Worm (Caenorhabditis elegans) whole organism, L3 larva: ENCODE results near the gene ZK899.5.

Source experiments
- ZK546.5 ChIP-seq: sonication (generic microtip); optimal IDR thresholded peaks from 2 replicates; lab custom pipeline; 2017; ENCODE audit warnings: missing biosample characterization, missing genetic modification characterization
- ama-1 ChIP-seq: fragments of 150-350 bp; optimal IDR thresholded peaks from 2 replicates; lab custom pipeline; 2018
- ceh-28 ChIP-seq: fragments of 150-350 bp; optimal IDR thresholded peaks from 2 replicates; lab custom pipeline; 2014; ENCODE audit warnings: missing biosample characterization, missing genetic modification reagents, missing genetic modification characterization
- egl-27 ChIP-seq: sonication (generic microtip); optimal IDR thresholded peaks from 4 replicates; lab custom pipeline; 2017; ENCODE audit warnings: missing biosample characterization, missing genetic modification reagents, missing genetic modification characterization
- egl-5 ChIP-seq: fragments of 150-350 bp; optimal IDR thresholded peaks from 2 replicates; lab custom pipeline; 2017; ENCODE audit warnings: missing biosample characterization, missing genetic modification reagents, missing genetic modification characterization, inconsistent platforms
- elt-1 ChIP-seq: fragments of 150-350 bp; optimal IDR thresholded peaks from 2 replicates; lab custom pipeline; 2014; ENCODE audit warnings: missing biosample characterization, missing genetic modification characterization
- elt-2 ChIP-seq: sonication (generic microtip); optimal IDR thresholded peaks from 2 replicates; lab custom pipeline; 2016; ENCODE audit warnings: missing genetic modification reagents, mild to moderate bottlenecking, missing genetic modification characterization, missing compliant biosample characterization
- elt-3 ChIP-seq, 3 experiments: fragments of 150-350 bp in 1 of 3; sonication (generic microtip) in 2 of 3; optimal IDR thresholded peaks; 2 replicates in 2 of 3; 4 replicates in 1 of 3; lab custom pipeline; 2014 to 2017; ENCODE audit warnings: missing biosample characterization in 3 of 3, missing genetic modification characterization in 3 of 3
- fkh-10 ChIP-seq: sonication (generic microtip); optimal IDR thresholded peaks from 2 replicates; lab custom pipeline; 2017; ENCODE audit warnings: missing biosample characterization, missing genetic modification reagents, missing genetic modification characterization
- fos-1 ChIP-seq: fragments of 150-350 bp; optimal IDR thresholded peaks from 2 replicates; lab custom pipeline; 2014; ENCODE audit warnings: missing biosample characterization, missing genetic modification characterization
- lin-15B ChIP-seq: fragments of 150-350 bp; optimal IDR thresholded peaks from 2 replicates; lab custom pipeline; 2014; ENCODE audit warnings: missing biosample characterization, missing genetic modification characterization
- lin-39 ChIP-seq: fragments of 150-350 bp; optimal IDR thresholded peaks from 2 replicates; lab custom pipeline; 2018; ENCODE audit warnings: missing biosample characterization, missing genetic modification reagents, missing genetic modification characterization
- lsy-12 ChIP-seq: sonication (generic microtip); optimal IDR thresholded peaks from 2 replicates; lab custom pipeline; 2016; ENCODE audit warnings: mild to moderate bottlenecking, missing genetic modification characterization, missing compliant biosample characterization
- mdl-1 ChIP-seq: fragments of 150-350 bp; optimal IDR thresholded peaks from 2 replicates; lab custom pipeline; 2014; ENCODE audit warnings: missing biosample characterization, missing genetic modification characterization
- mml-1 ChIP-seq: fragments of 150-350 bp; sonication (generic microtip); optimal IDR thresholded peaks from 3 replicates; lab custom pipeline; 2014; ENCODE audit warnings: missing biosample characterization, missing genetic modification characterization
- nfya-1 ChIP-seq: sonication (generic microtip); optimal IDR thresholded peaks from 2 replicates; lab custom pipeline; 2017; ENCODE audit warnings: missing genetic modification characterization, mild to moderate bottlenecking, missing compliant biosample characterization, antibody characterized with exemption, moderate library complexity; ENCODE audit not compliant: insufficient read depth
- nhr-11 ChIP-seq: fragments of 150-350 bp; optimal IDR thresholded peaks from 2 replicates; lab custom pipeline; 2014; ENCODE audit warnings: missing biosample characterization, missing genetic modification characterization
- nhr-12 ChIP-seq: fragments of 150-350 bp; optimal IDR thresholded peaks from 2 replicates; lab custom pipeline; 2014; ENCODE audit warnings: missing biosample characterization, missing genetic modification characterization
- nhr-23 ChIP-seq: fragments of 150-350 bp; optimal IDR thresholded peaks from 2 replicates; lab custom pipeline; 2014; ENCODE audit warnings: missing biosample characterization, missing genetic modification reagents, missing genetic modification characterization
- nhr-237 ChIP-seq: fragments of 150-350 bp; optimal IDR thresholded peaks from 2 replicates; lab custom pipeline; 2014; ENCODE audit warnings: missing biosample characterization, missing genetic modification characterization
- nhr-25 ChIP-seq: sonication (generic microtip); optimal IDR thresholded peaks from 2 replicates; lab custom pipeline; 2017; ENCODE audit warnings: missing biosample characterization, missing genetic modification characterization
- nhr-28 ChIP-seq: fragments of 150-350 bp; optimal IDR thresholded peaks from 2 replicates; lab custom pipeline; 2014; ENCODE audit warnings: missing biosample characterization, missing genetic modification characterization
- nhr-67 ChIP-seq: fragments of 150-350 bp; optimal IDR thresholded peaks from 2 replicates; lab custom pipeline; 2014; ENCODE audit warnings: missing biosample characterization, missing genetic modification characterization
- nhr-76 ChIP-seq: fragments of 150-350 bp; sonication (generic microtip); optimal IDR thresholded peaks from 5 replicates; lab custom pipeline; 2014; ENCODE audit warnings: missing biosample characterization, missing genetic modification characterization
- nhr-77 ChIP-seq: fragments of 150-350 bp; optimal IDR thresholded peaks from 2 replicates; lab custom pipeline; 2014; ENCODE audit warnings: missing biosample characterization, missing genetic modification characterization
- pha-4 ChIP-seq: fragments of 150-350 bp; optimal IDR thresholded peaks from 2 replicates; lab custom pipeline; 2014; ENCODE audit warnings: missing biosample characterization, missing genetic modification reagents, missing genetic modification characterization
- pqm-1 ChIP-seq: fragments of 150-350 bp; optimal IDR thresholded peaks from 2 replicates; lab custom pipeline; 2017; ENCODE audit warnings: missing biosample characterization, missing genetic modification characterization, inconsistent platforms
- skn-1 ChIP-seq: fragments of 150-350 bp; optimal IDR thresholded peaks from 2 replicates; lab custom pipeline; 2014; ENCODE audit warnings: missing biosample characterization, missing genetic modification characterization
- snpc-4 ChIP-seq: fragments of 150-350 bp; optimal IDR thresholded peaks from 2 replicates; lab custom pipeline; 2014; ENCODE audit warnings: missing biosample characterization, missing genetic modification characterization
- tbx-2 ChIP-seq: sonication (generic microtip); optimal IDR thresholded peaks from 2 replicates; lab custom pipeline; 2016; ENCODE audit warnings: mild to moderate bottlenecking, missing genetic modification characterization, missing compliant biosample characterization
- unc-39 ChIP-seq: sonication (generic microtip); optimal IDR thresholded peaks from 4 replicates; lab custom pipeline; 2017; ENCODE audit warnings: missing biosample characterization, missing genetic modification characterization
- unc-62 ChIP-seq: fragments of 150-350 bp; sonication (generic microtip); optimal IDR thresholded peaks from 4 replicates; lab custom pipeline; 2014; ENCODE audit warnings: missing biosample characterization, missing genetic modification reagents, missing genetic modification characterization
- zag-1 ChIP-seq: fragments of 150-350 bp; optimal IDR thresholded peaks from 2 replicates; lab custom pipeline; 2014; ENCODE audit warnings: missing biosample characterization, missing genetic modification characterization
- ztf-4 ChIP-seq: fragments of 150-350 bp; optimal IDR thresholded peaks from 2 replicates; lab custom pipeline; 2014; ENCODE audit warnings: missing biosample characterization, missing genetic modification characterization

ZK899.5 gene

DNA sequence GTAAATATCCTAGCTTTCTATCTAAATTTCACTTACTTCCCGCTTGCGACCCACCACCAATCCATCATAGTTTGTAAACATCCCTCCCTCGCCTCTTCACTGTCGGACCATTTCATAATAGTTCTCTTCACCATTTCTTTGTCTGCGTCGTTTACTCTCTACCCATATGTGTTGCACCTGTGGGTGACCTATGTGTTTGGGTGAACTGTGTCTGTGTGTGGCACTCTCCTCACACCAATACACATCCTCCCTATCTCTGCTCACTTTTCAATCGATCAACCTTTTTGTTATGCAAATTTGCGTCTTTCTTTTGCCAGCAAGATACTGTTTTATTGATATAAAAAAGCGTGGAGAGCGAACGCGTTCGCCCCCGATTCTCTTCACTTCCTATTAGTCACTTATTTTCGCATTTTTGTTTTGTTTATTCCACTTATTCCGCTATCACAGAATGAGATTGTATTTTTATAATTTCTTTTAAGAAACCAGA, 44.2 kb upstream of the ZK899.5 start:
- TF ChIP-seq lin-39 (tag; lab: Kevin White, UChicago) (peak; percentile 15), egl-27 (tag; lab: Kevin White, UChicago) (no peak)

DNA sequence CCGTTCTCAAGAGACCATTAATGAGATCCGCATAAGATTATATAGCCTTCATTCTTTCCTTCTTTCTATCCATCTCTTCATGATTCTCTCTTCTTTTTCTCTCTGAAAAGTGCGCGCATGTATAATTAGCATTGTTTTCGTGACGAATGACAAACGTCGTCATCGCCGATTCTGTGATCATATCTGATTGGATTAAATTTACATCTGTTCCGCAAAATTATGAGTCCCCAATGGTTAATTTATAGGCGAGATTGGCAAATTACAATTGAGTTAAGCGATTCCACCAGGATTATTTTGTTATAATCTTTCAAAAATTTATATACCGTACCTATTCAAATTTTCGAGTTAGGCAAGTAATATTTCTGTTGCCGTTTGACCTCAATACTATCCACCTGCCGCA, 43.5 kb upstream of the ZK899.5 start:
- TF ChIP-seq tbx-2 (no peak), nhr-237 (no peak)

DNA sequence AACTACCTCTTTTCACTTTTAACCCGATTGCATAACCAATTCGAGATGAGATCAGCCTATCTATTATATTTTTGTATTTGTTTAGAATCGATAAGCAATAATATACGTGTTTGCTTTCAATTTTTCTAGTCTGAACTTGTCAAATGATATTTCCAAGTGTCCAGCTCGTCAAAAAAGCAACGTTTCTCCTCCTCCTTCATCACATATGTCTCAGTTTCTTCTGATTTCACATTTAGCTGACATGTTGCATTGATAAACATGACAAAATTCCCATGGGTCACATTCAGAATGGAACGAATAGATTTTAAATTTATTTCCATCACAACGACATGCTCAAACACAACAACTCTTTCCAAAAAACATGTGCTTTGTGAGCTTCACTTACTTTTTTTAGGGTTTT, 38.6 kb upstream of the ZK899.5 start:
- TF ChIP-seq pqm-1 (tag; lab: Kevin White, UChicago) (no peak), unc-39 (tag; lab: Kevin White, UChicago) (no peak), nfya-1 (tag; lab: Kevin White, UChicago) (no peak), ama-1 (lab: Kevin White, UChicago) (no peak), nhr-28 (tag; lab: Kevin White, UChicago) (no peak), mml-1 (tag; lab: Kevin White, UChicago) (no peak), lin-15B (tag; lab: Kevin White, UChicago) (no peak), ztf-4 (tag; lab: Kevin White, UChicago) (no peak), tbx-2 (no peak), skn-1 (tag; lab: Kevin White, UChicago) (no peak), nhr-67 (tag; lab: Kevin White, UChicago) (no peak), snpc-4 (tag; lab: Kevin White, UChicago) (no peak), mdl-1 (tag; lab: Kevin White, UChicago) (no peak)
- TF ChIP-seq, all 47 proteins: peak for 0

DNA sequence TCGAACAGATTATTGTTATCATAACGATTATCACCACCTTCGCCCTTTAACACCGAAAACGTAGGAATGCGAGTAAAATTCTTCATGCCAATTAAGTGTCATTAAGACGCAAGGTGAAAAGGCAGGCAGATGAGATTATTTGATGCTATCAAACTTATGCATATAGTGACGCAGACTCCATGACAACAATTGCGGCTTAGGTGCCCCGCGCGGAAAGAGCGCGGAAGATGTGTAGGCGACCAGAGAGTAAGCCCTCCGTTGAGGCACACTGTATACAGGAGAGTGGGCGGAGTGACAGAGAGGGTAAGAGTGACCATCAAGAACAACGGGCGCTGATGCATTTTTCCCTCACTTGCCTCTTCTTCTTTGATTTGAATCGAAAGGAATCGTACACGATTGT, 33.9 kb upstream of the ZK899.5 start:
- TF ChIP-seq fos-1 (tag; lab: Kevin White, UChicago), result no peak
- TF ChIP-seq elt-3 (tag; optimal IDR thresholded peaks at IDR 0.05; lab: Kevin White, UChicago), result no peak
- TF ChIP-seq nhr-76 (tag; lab: Kevin White, UChicago), result no peak
- no peak for TF ChIP-seq fkh-10 (GFP tag; lab: Kevin White, UChicago)
- no peak for TF ChIP-seq nhr-28 (tag; lab: Kevin White, UChicago)
- TF ChIP-seq nhr-67 (tag; lab: Kevin White, UChicago), result no peak
- no peak for TF ChIP-seq nhr-77 (tag; lab: Kevin White, UChicago)
- TF ChIP-seq egl-27 (tag; lab: Kevin White, UChicago), result no peak
- no peak for TF ChIP-seq nhr-237
- no peak for TF ChIP-seq pha-4 (tag; lab: Kevin White, UChicago)

DNA sequence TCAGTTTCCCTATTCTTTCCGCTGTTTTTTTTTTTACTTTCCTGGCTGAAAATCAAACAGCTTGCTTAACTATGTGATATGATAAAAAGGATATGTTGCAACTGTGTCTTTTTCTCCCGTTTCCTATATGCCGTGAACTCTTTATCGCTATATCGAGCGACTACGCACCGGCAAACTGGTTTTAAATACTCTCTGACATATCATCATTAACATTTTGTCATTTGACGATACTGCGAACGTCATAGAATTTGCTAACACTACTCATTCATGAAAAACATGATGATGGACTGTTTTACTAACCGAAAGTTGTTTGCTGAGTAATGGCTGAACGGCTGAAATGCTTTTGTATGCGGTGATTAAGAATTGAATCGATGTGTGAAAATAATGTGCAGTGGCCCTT, 30.7 kb upstream of the ZK899.5 start:
- peak; percentile 44 for TF ChIP-seq nhr-23 (tag; lab: Kevin White, UChicago)
- TF ChIP-seq nhr-11 (tag; lab: Kevin White, UChicago), result no peak
- TF ChIP-seq nhr-25 (tag; lab: Kevin White, UChicago), result peak; percentile 51

DNA sequence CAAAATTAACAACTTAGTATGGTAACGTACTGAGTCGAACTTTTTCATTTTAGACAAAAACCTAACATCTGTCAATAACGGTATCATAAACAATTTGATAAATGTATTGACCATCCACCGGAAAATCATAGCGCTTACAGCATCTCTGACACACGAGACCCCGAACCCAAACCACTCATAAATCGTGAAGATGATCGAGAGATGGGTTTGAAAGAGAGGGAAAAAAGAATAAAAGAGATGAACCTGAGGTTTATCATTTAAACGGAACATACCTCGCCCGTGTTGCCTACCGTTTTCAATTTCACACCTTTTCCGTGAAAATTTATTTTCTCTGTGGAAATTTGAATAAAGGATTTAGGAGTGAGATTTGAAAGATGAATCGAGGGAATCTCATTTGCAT, 28.8 kb upstream of the ZK899.5 start:
- TF ChIP-seq nhr-12 (no peak), nfya-1 (tag; lab: Kevin White, UChicago) (peak; percentile 7), nhr-237 (no peak), nhr-67 (tag; lab: Kevin White, UChicago) (no peak), pha-4 (tag; lab: Kevin White, UChicago) (no peak), lsy-12 (no peak)
- TF ChIP-seq, all 47 proteins: peak for 1

DNA sequence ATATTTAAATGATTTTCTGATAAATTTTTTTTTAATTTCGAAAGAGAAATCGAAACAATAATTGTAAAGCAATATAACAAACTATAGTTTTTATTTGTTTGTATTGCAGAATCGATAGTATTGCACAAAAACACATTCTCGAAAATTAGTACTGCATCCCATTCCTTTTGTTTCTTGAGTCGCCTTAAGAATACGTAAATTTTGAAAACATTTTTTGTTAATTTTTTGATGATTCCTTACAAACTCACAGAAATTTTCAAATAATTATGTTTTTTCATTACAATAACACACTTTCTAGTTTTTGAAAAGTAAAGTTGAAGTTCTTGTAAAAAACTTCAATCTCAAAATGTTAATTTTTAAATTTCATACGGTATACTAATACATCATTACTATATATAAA, 25.4 kb upstream of the ZK899.5 start:
- TF ChIP-seq egl-5 (no peak), ZK546.5 (tag; lab: Kevin White, UChicago) (no peak), elt-1 (tag; lab: Kevin White, UChicago) (no peak), nhr-67 (tag; lab: Kevin White, UChicago) (no peak), pha-4 (tag; lab: Kevin White, UChicago) (no peak), tbx-2 (no peak), elt-2 (no peak), unc-62 (GFP tag; lab: Kevin White, UChicago) (no peak), lin-15B (tag; lab: Kevin White, UChicago) (no peak), zag-1 (tag; lab: Kevin White, UChicago) (no peak), nhr-23 (tag; lab: Kevin White, UChicago) (no peak), nhr-11 (tag; lab: Kevin White, UChicago) (no peak), nhr-12 (no peak), ceh-28 (tag; lab: Kevin White, UChicago) (no peak)
- TF ChIP-seq, all 47 proteins: peak for 0
